Worm (Caenorhabditis elegans): ENCODE measurements around the gene aipl-1.

ce11 chrV:15089438-15089837 is 47.2 kb downstream of the aipl-1 start, which contains the start of the genes C01G10.5 and C01G10.4:
- TF ChIP-seq dve-1 (tag; optimal IDR thresholded peaks at IDR 0.05; ENCODE audit: insufficient read depth) (no peak), unc-62 (GFP tag; optimal IDR thresholded peaks at IDR 0.05 in 1 of 2) (no peak), unc-62 (tag; optimal IDR thresholded peaks at IDR 0.05) (no peak), ceh-82 (tag; optimal IDR thresholded peaks at IDR 0.05) (no peak), dpl-1 (GFP tag; optimal IDR thresholded peaks at IDR 0.05) (no peak), egl-27 (tag; optimal IDR thresholded peaks at IDR 0.05) (no peak), skn-1 (tag; optimal IDR thresholded peaks at IDR 0.05) (no peak), rbr-2 (tag; optimal IDR thresholded peaks at IDR 0.05) (no peak), jun-1 (tag; optimal IDR thresholded peaks at IDR 0.05) (no peak), lsy-2 (tag; optimal IDR thresholded peaks at IDR 0.05) (no peak), snpc-4 (tag; optimal IDR thresholded peaks at IDR 0.05) (no peak), unc-39 (tag; optimal IDR thresholded peaks at IDR 0.05) (no peak), D1046.2 (GFP tag; IDR thresholded peaks at IDR 0.05) (no peak), Y105C5A.15 (GFP tag; IDR thresholded peaks at IDR 0.05) (no peak), aly-2 (tag; optimal IDR thresholded peaks at IDR 0.05) (no peak)

All from whole organism, L4 larva.